Fruit fly (Drosophila melanogaster): ENCODE data around the gene CG2260.
A peak's percentile ranks its signal among the peaks of the same experiment; 100 is the strongest.

CG2260 gene

dm6 chrX:8092075-8092682 is 28.8 kb downstream of the CG2260 start:
- TF ChIP-seq CG5204 (GFP tag; optimal IDR thresholded peaks at IDR 0.05) (peak; percentile 91), CG14711 (tag; optimal IDR thresholded peaks at IDR 0.05) (peak; percentile 91), ovo (GFP tag; optimal IDR thresholded peaks at IDR 0.05) (peak; percentile 95), Mnt (GFP tag; optimal IDR thresholded peaks at IDR 0.05) (peak; percentile 88), cic (GFP tag; optimal IDR thresholded peaks at IDR 0.05) (peak; percentile 76), CG33017 (tag; optimal IDR thresholded peaks at IDR 0.05) (peak; percentile 94), cnc (optimal IDR thresholded peaks at IDR 0.05) (no peak), Hr96 (GFP tag; optimal IDR thresholded peaks at IDR 0.05) (peak; percentile 95), CG7101 (tag; optimal IDR thresholded peaks at IDR 0.05) (peak; percentile 97), tj (GFP tag; optimal IDR thresholded peaks at IDR 0.05) (peak; percentile 92), kay (GFP tag; ENCODE audit: borderline replicate concordance) (no peak), CG11617 (GFP tag; optimal IDR thresholded peaks at IDR 0.05) (peak; percentile 98), Crg-1 (GFP tag; optimal IDR thresholded peaks at IDR 0.05) (peak; percentile 95), bab1 (GFP tag; optimal IDR thresholded peaks at IDR 0.05) (peak; percentile 98), toe (GFP tag; optimal IDR thresholded peaks at IDR 0.05) (peak; percentile 90), Clk (GFP tag; optimal IDR thresholded peaks at IDR 0.05) (peak; percentile 88), CG7045 (GFP tag; optimal IDR thresholded peaks at IDR 0.05) (peak; percentile 95), CG12768 (GFP tag; optimal IDR thresholded peaks at IDR 0.05) (peak; percentile 97), CG1620 (GFP tag; optimal IDR thresholded peaks at IDR 0.05) (peak; percentile 95), pad (GFP tag; optimal IDR thresholded peaks at IDR 0.05) (peak; percentile 84)

dm6 chrX:8091017-8091620 is 29.8 kb downstream of the CG2260 start:
- TF ChIP-seq Clk (GFP tag; optimal IDR thresholded peaks at IDR 0.05) (peak; percentile 72), ovo (GFP tag; optimal IDR thresholded peaks at IDR 0.05) (no peak), CG14711 (tag; optimal IDR thresholded peaks at IDR 0.05) (peak; percentile 90), CG5204 (GFP tag; optimal IDR thresholded peaks at IDR 0.05) (peak; percentile 72), CG7101 (tag; optimal IDR thresholded peaks at IDR 0.05) (peak; percentile 93), CG33017 (tag; optimal IDR thresholded peaks at IDR 0.05) (peak; percentile 88), toe (GFP tag; optimal IDR thresholded peaks at IDR 0.05) (peak; percentile 62), CG11617 (GFP tag; optimal IDR thresholded peaks at IDR 0.05) (peak; percentile 91), pad (GFP tag; optimal IDR thresholded peaks at IDR 0.05) (peak; percentile 82), cnc (optimal IDR thresholded peaks at IDR 0.05) (no peak), cic (GFP tag; optimal IDR thresholded peaks at IDR 0.05) (peak; percentile 27), kay (GFP tag; ENCODE audit: borderline replicate concordance) (peak; percentile 65), Mnt (GFP tag; optimal IDR thresholded peaks at IDR 0.05) (peak; percentile 74), Crg-1 (GFP tag; optimal IDR thresholded peaks at IDR 0.05) (peak; percentile 77), CG1620 (GFP tag; optimal IDR thresholded peaks at IDR 0.05) (peak; percentile 75), CG12768 (GFP tag; optimal IDR thresholded peaks at IDR 0.05) (peak; percentile 80), Hr96 (GFP tag; optimal IDR thresholded peaks at IDR 0.05) (peak; percentile 73), CG7045 (GFP tag; optimal IDR thresholded peaks at IDR 0.05) (peak; percentile 76), tj (GFP tag; optimal IDR thresholded peaks at IDR 0.05) (peak; percentile 31), bab1 (GFP tag; optimal IDR thresholded peaks at IDR 0.05) (peak; percentile 90)

dm6 chrX:8087113-8087512 is 33.8 kb downstream of the CG2260 start, which contains the start of gene CG2256:
TSS of gene CG2256 (minus strand) at chrX:8087213.
- TF ChIP-seq CG11617 (GFP tag; optimal IDR thresholded peaks at IDR 0.05) (no peak), pad (GFP tag; optimal IDR thresholded peaks at IDR 0.05) (no peak), bab1 (GFP tag; optimal IDR thresholded peaks at IDR 0.05) (no peak), CG7101 (tag; optimal IDR thresholded peaks at IDR 0.05) (no peak), Clk (GFP tag; optimal IDR thresholded peaks at IDR 0.05) (no peak), cnc (optimal IDR thresholded peaks at IDR 0.05) (no peak), Mnt (GFP tag; optimal IDR thresholded peaks at IDR 0.05) (no peak), CG1620 (GFP tag; optimal IDR thresholded peaks at IDR 0.05) (no peak), CG7045 (GFP tag; optimal IDR thresholded peaks at IDR 0.05) (no peak), kay (GFP tag; ENCODE audit: borderline replicate concordance) (no peak), Crg-1 (GFP tag; optimal IDR thresholded peaks at IDR 0.05) (no peak), toe (GFP tag; optimal IDR thresholded peaks at IDR 0.05) (no peak), CG5204 (GFP tag; optimal IDR thresholded peaks at IDR 0.05) (no peak)

- TF ChIP-seq CG5204 (GFP tag; optimal IDR thresholded peaks at IDR 0.05) (no peak), cnc (optimal IDR thresholded peaks at IDR 0.05) (no peak), CG7101 (tag; optimal IDR thresholded peaks at IDR 0.05) (no peak), CG12768 (GFP tag; optimal IDR thresholded peaks at IDR 0.05) (no peak), ovo (GFP tag; optimal IDR thresholded peaks at IDR 0.05) (peak; percentile 41), bab1 (GFP tag; optimal IDR thresholded peaks at IDR 0.05) (no peak), kay (GFP tag; ENCODE audit: borderline replicate concordance) (peak; percentile 90), tj (GFP tag; optimal IDR thresholded peaks at IDR 0.05) (no peak), Crg-1 (GFP tag; optimal IDR thresholded peaks at IDR 0.05) (no peak), toe (GFP tag; optimal IDR thresholded peaks at IDR 0.05) (no peak), pad (GFP tag; optimal IDR thresholded peaks at IDR 0.05) (no peak), CG11617 (GFP tag; optimal IDR thresholded peaks at IDR 0.05) (no peak), Mnt (GFP tag; optimal IDR thresholded peaks at IDR 0.05) (no peak), Clk (GFP tag; optimal IDR thresholded peaks at IDR 0.05) (no peak), CG14711 (tag; optimal IDR thresholded peaks at IDR 0.05) (no peak), Hr96 (GFP tag; optimal IDR thresholded peaks at IDR 0.05) (no peak), CG1620 (GFP tag; optimal IDR thresholded peaks at IDR 0.05) (no peak), cic (GFP tag; optimal IDR thresholded peaks at IDR 0.05) (peak; percentile 58), CG7045 (GFP tag; optimal IDR thresholded peaks at IDR 0.05) (no peak), CG33017 (tag; optimal IDR thresholded peaks at IDR 0.05) (no peak)
Observed at dm6 chrX:8081427-8082185, 39.3 kb downstream of the CG2260 start, which contains the start of gene Ldsdh1. TSS of gene Ldsdh1 (minus strand) at chrX:8081605.
